Fruit fly (Drosophila melanogaster) whole organism, wandering third instar larva: ENCODE results near the gene CG43095.

ENCODE experiments used
- Abd-B ChIP-seq: fragments of >200 bp; optimal IDR thresholded peaks from 2 replicates; lab custom pipeline; 2017; ENCODE audit warnings: missing biosample characterization, missing genetic modification characterization
- CG32264 ChIP-seq: fragments of 200-800 bp; sonication (Bioruptor generic); optimal IDR thresholded peaks from 2 replicates; lab custom pipeline; 2016; ENCODE audit warnings: missing biosample characterization, missing genetic modification characterization
- CG9705 ChIP-seq: fragments of 200-800 bp; sonication (Bioruptor generic); optimal IDR thresholded peaks from 2 replicates; lab custom pipeline; 2018; ENCODE audit warnings: missing biosample characterization, mild to moderate bottlenecking, missing genetic modification characterization
- CrebA ChIP-seq: fragments of 200-800 bp; sonication (Bioruptor generic); optimal IDR thresholded peaks from 2 replicates; lab custom pipeline; 2016; ENCODE audit warnings: missing biosample characterization, mild to moderate bottlenecking, missing genetic modification characterization, borderline replicate concordance
- Dfd ChIP-seq: fragments of >200 bp; optimal IDR thresholded peaks from 2 replicates; lab custom pipeline; 2017; ENCODE audit warnings: missing biosample characterization, missing genetic modification characterization
- Dif ChIP-seq: fragments of 200-275, 200-300 bp; sonication (Bioruptor generic); optimal IDR thresholded peaks from 2 replicates; lab custom pipeline; 2018; ENCODE audit warnings: missing biosample characterization, missing genetic modification characterization; ENCODE audit not compliant: partially characterized antibody
- GATAd ChIP-seq: sonication (Bioruptor generic); optimal IDR thresholded peaks from 2 replicates; lab custom pipeline; 2016; ENCODE audit warnings: missing biosample characterization, missing genetic modification characterization
- HLH106 ChIP-seq: fragments of 200-800 bp; optimal IDR thresholded peaks from 3 replicates; lab custom pipeline; 2019; ENCODE audit warnings: missing biosample characterization, mild to moderate bottlenecking, missing genetic modification characterization, moderate library complexity
- Hnf4 ChIP-seq: fragments of 200-800 bp; sonication (Bioruptor generic); optimal IDR thresholded peaks from 2 replicates; lab custom pipeline; 2016; ENCODE audit warnings: missing biosample characterization, mild to moderate bottlenecking, missing genetic modification characterization
- Hr78 ChIP-seq: fragments of >200 bp; optimal IDR thresholded peaks from 2 replicates; lab custom pipeline; 2017; ENCODE audit warnings: missing biosample characterization, missing genetic modification characterization
- Hr83 ChIP-seq: fragments of 200-300 bp; sonication (Bioruptor generic); optimal IDR thresholded peaks from 2 replicates; lab custom pipeline; 2016; ENCODE audit warnings: missing biosample characterization, mild to moderate bottlenecking, missing genetic modification characterization, moderate library complexity; ENCODE audit not compliant: poor library complexity, severe bottlenecking
- Jra ChIP-seq: sonication (Bioruptor generic); optimal IDR thresholded peaks from 2 replicates; lab custom pipeline; 2016; ENCODE audit warnings: missing biosample characterization, missing genetic modification characterization
- Mio ChIP-seq: sonication (Bioruptor generic); optimal IDR thresholded peaks from 2 replicates; lab custom pipeline; 2016; ENCODE audit warnings: missing biosample characterization, missing genetic modification characterization
- Myc ChIP-seq: fragments of >200 bp; optimal IDR thresholded peaks from 2 replicates; lab custom pipeline; 2017
- N ChIP-seq: fragments of >200 bp; optimal IDR thresholded peaks from 2 replicates; lab custom pipeline; 2018; ENCODE audit warnings: missing biosample characterization, missing external identifiers, missing genetic modification characterization
- OdsH ChIP-seq: fragments of 200-800 bp; sonication (Bioruptor generic); optimal IDR thresholded peaks from 2 replicates; lab custom pipeline; 2016; ENCODE audit warnings: missing biosample characterization, mild to moderate bottlenecking, missing genetic modification characterization
- Rel ChIP-seq, 2 experiments: fragments of 200-800 bp; sonication (Bioruptor generic) in 1 of 2; optimal IDR thresholded peaks; 2 replicates in 1 of 2; 3 replicates in 1 of 2; lab custom pipeline; 2016 to 2019; ENCODE audit warnings: mild to moderate bottlenecking in 2 of 2, missing biosample characterization in 2 of 2, missing genetic modification characterization in 2 of 2, moderate library complexity in 1 of 2
- Sp1 ChIP-seq: fragments of 200-800 bp; sonication (Bioruptor generic); optimal IDR thresholded peaks from 3 replicates; lab custom pipeline; 2019; ENCODE audit warnings: missing biosample characterization, mild to moderate bottlenecking, missing genetic modification characterization, moderate library complexity
- Vsx2 ChIP-seq: fragments of 200-300, 225-300 bp; sonication (Bioruptor generic); optimal IDR thresholded peaks from 2 replicates; lab custom pipeline; 2018; ENCODE audit warnings: missing biosample characterization, missing genetic modification characterization; ENCODE audit not compliant: partially characterized antibody
- br ChIP-seq: fragments of 200-800 bp; sonication (Bioruptor generic); optimal IDR thresholded peaks from 2 replicates; lab custom pipeline; 2016; ENCODE audit warnings: missing biosample characterization, missing genetic modification characterization
- brk ChIP-seq: fragments of 200-800 bp; sonication (Bioruptor generic); optimal IDR thresholded peaks from 2 replicates; lab custom pipeline; 2016; ENCODE audit warnings: missing biosample characterization, mild to moderate bottlenecking, missing genetic modification characterization
- dl ChIP-seq, 2 experiments: fragments of 175-275, 200-275 bp in 1 of 2; fragments of 200-275 bp in 1 of 2; sonication (Bioruptor generic); optimal IDR thresholded peaks; lab custom pipeline; 2018; ENCODE audit warnings: mild to moderate bottlenecking in 2 of 2, missing biosample characterization in 2 of 2, missing genetic modification characterization in 2 of 2, moderate library complexity in 2 of 2; ENCODE audit not compliant: partially characterized antibody in 2 of 2, insufficient read depth in 1 of 2
- dmrt93B ChIP-seq: fragments of 200-800 bp; sonication (Bioruptor generic); optimal IDR thresholded peaks from 2 replicates; lab custom pipeline; 2018; ENCODE audit warnings: missing biosample characterization, mild to moderate bottlenecking, missing genetic modification characterization
- dsf ChIP-seq: sonication (Bioruptor generic); optimal IDR thresholded peaks from 2 replicates; lab custom pipeline; 2016; ENCODE audit warnings: missing biosample characterization, missing genetic modification characterization, borderline replicate concordance
- ey ChIP-seq: fragments of 200-800 bp; sonication (Bioruptor generic); optimal IDR thresholded peaks from 2 replicates; lab custom pipeline; 2016; ENCODE audit warnings: missing biosample characterization, missing genetic modification characterization
- foxo ChIP-seq, 2 experiments: fragments of 200-800 bp; sonication (Bioruptor generic); optimal IDR thresholded peaks; 2 replicates in 1 of 2; 3 replicates in 1 of 2; lab custom pipeline; 2016 to 2017; ENCODE audit warnings: missing biosample characterization in 2 of 2, missing genetic modification characterization in 2 of 2
- fru ChIP-seq: fragments of 200-800 bp; sonication (Bioruptor generic); optimal IDR thresholded peaks from 3 replicates; lab custom pipeline; 2016; ENCODE audit warnings: missing biosample characterization, mild to moderate bottlenecking, missing genetic modification characterization
- h ChIP-seq: fragments of 200-800 bp; sonication (Bioruptor generic); optimal IDR thresholded peaks from 3 replicates; lab custom pipeline; 2016; ENCODE audit warnings: missing biosample characterization, mild to moderate bottlenecking, missing genetic modification characterization
- jim ChIP-seq: fragments of 175-275, 200-325 bp; sonication (Bioruptor generic); optimal IDR thresholded peaks from 2 replicates; lab custom pipeline; 2016; ENCODE audit warnings: missing biosample characterization, mild to moderate bottlenecking, missing genetic modification characterization
- lola ChIP-seq: fragments of >200 bp; optimal IDR thresholded peaks from 2 replicates; lab custom pipeline; 2017; ENCODE audit warnings: missing biosample characterization, missing genetic modification characterization
- pan ChIP-seq: fragments of >200 bp; optimal IDR thresholded peaks from 2 replicates; lab custom pipeline; 2017
- psq ChIP-seq: fragments of 200-800 bp; sonication (Bioruptor generic); optimal IDR thresholded peaks from 3 replicates; lab custom pipeline; 2017; ENCODE audit warnings: missing biosample characterization, mild to moderate bottlenecking, missing genetic modification characterization, moderate library complexity
- rgr ChIP-seq: fragments of 200-800 bp; sonication (Bioruptor generic); optimal IDR thresholded peaks from 3 replicates; lab custom pipeline; 2016; ENCODE audit warnings: missing biosample characterization, mild to moderate bottlenecking, missing genetic modification characterization
- sage ChIP-seq: fragments of 200-800 bp; sonication (Bioruptor generic); optimal IDR thresholded peaks from 2 replicates; lab custom pipeline; 2016; ENCODE audit warnings: missing biosample characterization, mild to moderate bottlenecking, missing genetic modification characterization
- sv ChIP-seq: fragments of 200-800 bp; sonication (Bioruptor generic); optimal IDR thresholded peaks from 3 replicates; lab custom pipeline; 2016; ENCODE audit warnings: missing biosample characterization, missing genetic modification characterization
- tai ChIP-seq: sonication (Bioruptor generic); optimal IDR thresholded peaks from 2 replicates; lab custom pipeline; 2016; ENCODE audit warnings: missing biosample characterization, missing genetic modification characterization
- usp ChIP-seq: fragments of >200 bp; optimal IDR thresholded peaks from 2 replicates; lab custom pipeline; 2017; ENCODE audit warnings: missing biosample characterization, missing genetic modification characterization
- woc ChIP-seq: sonication (Bioruptor generic); optimal IDR thresholded peaks from 2 replicates; lab custom pipeline; 2016; ENCODE audit warnings: missing biosample characterization, mild to moderate bottlenecking, missing genetic modification characterization

The CG43095 gene

DNA sequence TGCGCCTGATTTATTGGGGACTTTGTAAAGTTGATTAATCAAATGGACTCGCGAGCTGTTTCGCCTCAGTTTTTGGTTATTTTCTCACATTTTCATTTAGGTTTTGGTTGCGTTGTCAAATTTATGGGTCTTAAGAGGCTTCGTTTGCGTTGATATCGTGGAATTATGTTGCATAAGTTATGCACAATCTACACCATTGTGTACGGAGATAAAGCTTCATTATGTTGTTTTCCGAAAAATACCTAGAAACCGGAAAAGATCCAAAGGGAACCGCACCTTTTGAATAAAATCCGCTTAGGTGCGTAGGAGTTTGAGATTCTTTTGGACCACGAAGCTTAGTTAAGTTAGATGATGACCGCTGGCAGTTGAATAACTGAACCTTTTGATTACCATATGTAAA lies 14.5 kb downstream of the CG43095 start:
- TF ChIP-seq woc (GFP tag; lab: Kevin White, UChicago): no peak
- no peak for TF ChIP-seq h
- TF ChIP-seq sage: no peak
- TF ChIP-seq brk (GFP tag; lab: Kevin White, UChicago): no peak
- no peak for TF ChIP-seq pan (lab: Kevin White, UChicago)
- no peak for TF ChIP-seq ey
- TF ChIP-seq Vsx2 (GFP tag; lab: Kevin White, UChicago): no peak
- no peak for TF ChIP-seq Hnf4 (GFP tag; lab: Kevin White, UChicago)
- no peak for TF ChIP-seq Jra (GFP tag; lab: Kevin White, UChicago)
- TF ChIP-seq jim: no peak
- TF ChIP-seq sv (GFP tag; lab: Kevin White, UChicago): no peak
- no peak for TF ChIP-seq Abd-B
- TF ChIP-seq HLH106 (tag; lab: Kevin White, UChicago): no peak
- no peak for TF ChIP-seq GATAd (GFP tag; lab: Kevin White, UChicago)
- TF ChIP-seq tai (GFP tag; lab: Kevin White, UChicago): no peak

DNA sequence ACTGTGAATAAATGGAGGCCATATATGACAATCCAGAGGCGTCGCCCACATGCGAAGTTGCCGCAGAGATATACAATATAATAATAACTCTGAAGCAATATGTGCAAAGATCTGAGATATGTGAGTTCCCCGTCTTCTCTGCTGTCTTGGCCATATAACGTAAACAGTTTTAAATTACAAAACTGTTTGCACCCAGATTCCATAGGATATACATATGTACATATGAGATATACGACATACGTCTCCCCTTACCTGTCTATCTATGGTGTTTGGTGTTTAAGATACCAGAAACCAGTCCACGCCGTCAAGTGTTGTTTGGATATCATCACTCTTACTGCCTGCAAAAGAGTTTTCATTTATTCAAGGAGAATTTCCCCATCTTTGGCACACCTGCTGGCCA lies 15.3 kb downstream of the CG43095 start:
- no peak for TF ChIP-seq Rel (GFP tag; optimal IDR thresholded peaks at IDR 0.05; lab: Kevin White, UChicago)
- peak; percentile 51 for TF ChIP-seq Rel (tag; optimal IDR thresholded peaks at IDR 0.05; lab: Kevin White, UChicago)
- TF ChIP-seq Dfd (GFP tag; lab: Kevin White, UChicago): no peak

DNA sequence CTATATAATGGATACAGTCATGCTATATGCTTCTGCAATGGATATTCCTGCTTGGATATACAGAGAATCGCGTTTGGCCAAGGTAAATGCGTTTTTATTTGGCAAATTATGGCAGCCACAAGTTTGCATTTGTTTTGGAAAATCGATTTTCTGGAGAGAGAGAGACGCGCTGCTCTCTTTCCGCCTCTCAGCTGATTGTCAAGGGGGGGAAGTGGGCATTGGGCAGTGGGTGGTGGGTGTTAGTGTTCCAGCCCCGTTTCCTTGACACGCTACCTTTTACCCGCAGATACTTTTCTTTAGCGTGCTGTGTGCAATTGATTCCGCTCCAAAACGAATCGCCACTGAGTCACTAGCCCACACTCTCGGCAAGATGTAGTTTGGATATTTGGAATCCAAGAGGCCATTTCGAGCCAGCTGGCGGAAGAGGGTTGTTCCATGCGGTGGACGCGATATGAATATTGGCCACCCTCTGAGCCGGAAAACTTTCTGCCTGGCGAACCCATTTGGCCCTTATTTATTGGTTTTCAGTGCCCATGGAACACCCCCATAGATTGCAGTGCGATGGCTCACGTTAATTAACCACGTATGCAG lies 16.3 kb downstream of the CG43095 start:
- TF ChIP-seq dl (GFP tag; optimal IDR thresholded peaks at IDR 0.05; lab: Kevin White, UChicago; ENCODE audit: insufficient read depth in 1 of 2, partially characterized antibody in 2 of 2): peak in 1 of 2 experiments; percentile 8
- no peak for TF ChIP-seq Hnf4 (GFP tag; lab: Kevin White, UChicago)

dm6 chr3R:22753895-22754774 lies 17.4 kb downstream of the CG43095 start:
- TF ChIP-seq jim (no peak), rgr (GFP tag; lab: Kevin White, UChicago) (peak; percentile 19), Jra (GFP tag; lab: Kevin White, UChicago) (no peak), dmrt93B (GFP tag; lab: Kevin White, UChicago) (no peak), psq (GFP tag; lab: Kevin White, UChicago) (no peak), HLH106 (tag; lab: Kevin White, UChicago) (no peak), sage (no peak), sv (GFP tag; lab: Kevin White, UChicago) (peak; percentile 22), usp (GFP tag; lab: Kevin White, UChicago) (no peak), dsf (GFP tag; lab: Kevin White, UChicago) (no peak), ey (peak; percentile 5), lola (GFP tag; lab: Kevin White, UChicago) (no peak), Mio (no peak), Hr83 (GFP tag; lab: Kevin White, UChicago) (no peak), Sp1 (GFP tag; lab: Kevin White, UChicago) (no peak), Dfd (GFP tag; lab: Kevin White, UChicago) (no peak), foxo (GFP tag; optimal IDR thresholded peaks at IDR 0.05; lab: Kevin White, UChicago) (peak in 1 of 2 experiments; percentile 33), Rel (GFP tag; optimal IDR thresholded peaks at IDR 0.05; lab: Kevin White, UChicago) (no peak), Rel (tag; optimal IDR thresholded peaks at IDR 0.05; lab: Kevin White, UChicago) (peak; percentile 83), br (GFP tag; lab: Kevin White, UChicago) (no peak), N (no peak), OdsH (GFP tag; lab: Kevin White, UChicago) (no peak), CG9705 (GFP tag; lab: Kevin White, UChicago) (no peak), fru (GFP tag; lab: Kevin White, UChicago) (peak; percentile 6), Dif (GFP tag; lab: Kevin White, UChicago) (peak; percentile 62), Hr78 (GFP tag; lab: Kevin White, UChicago) (no peak), Abd-B (no peak), pan (lab: Kevin White, UChicago) (no peak), Myc (lab: Kevin White, UChicago) (no peak), woc (GFP tag; lab: Kevin White, UChicago) (no peak), brk (GFP tag; lab: Kevin White, UChicago) (no peak), h (peak; percentile 22), CG32264 (GFP tag; lab: Kevin White, UChicago) (no peak), CrebA (no peak), tai (GFP tag; lab: Kevin White, UChicago) (no peak), Hnf4 (GFP tag; lab: Kevin White, UChicago) (no peak), Vsx2 (GFP tag; lab: Kevin White, UChicago) (no peak), dl (GFP tag; optimal IDR thresholded peaks at IDR 0.05; lab: Kevin White, UChicago; ENCODE audit: insufficient read depth in 1 of 2, partially characterized antibody in 2 of 2) (peak in 1 of 2 experiments; percentile 53), GATAd (GFP tag; lab: Kevin White, UChicago) (no peak)
